Worm (Caenorhabditis elegans): Measurements from ENCODE around the gene grl-25.

ce11 chrIII:8973163-8973562, 11.1 kb downstream of the grl-25 start:
- TF ChIP-seq zip-5 (tag; optimal IDR thresholded peaks at IDR 0.05) (no peak), ttx-3 (tag; optimal IDR thresholded peaks at IDR 0.05) (no peak), ama-1 (optimal IDR thresholded peaks at IDR 0.05) (no peak), ets-4 (tag; optimal IDR thresholded peaks at IDR 0.05) (no peak), ceh-48 (tag; optimal IDR thresholded peaks at IDR 0.05) (no peak), che-1 (tag; optimal IDR thresholded peaks at IDR 0.05) (no peak), unc-55 (GFP tag; optimal IDR thresholded peaks at IDR 0.05) (no peak), hlh-6 (tag; optimal IDR thresholded peaks at IDR 0.05) (no peak), tbx-2 (tag; optimal IDR thresholded peaks at IDR 0.05) (no peak), hlh-30 (tag; optimal IDR thresholded peaks at IDR 0.05; ENCODE audit: insufficient read depth) (no peak)
